Worm (Caenorhabditis elegans) whole organism, early embryonic: Measurements from ENCODE around the gene nhr-45.

ENCODE experiments used
- B0310.2 ChIP-seq: sonication (generic microtip); optimal IDR thresholded peaks from 2 replicates; lab custom pipeline; 2016; ENCODE audit warnings: mild to moderate bottlenecking, missing genetic modification characterization, missing compliant biosample characterization
- F13C5.2 ChIP-seq: sonication (generic microtip); optimal IDR thresholded peaks from 2 replicates; lab custom pipeline; 2017; ENCODE audit warnings: mild to moderate bottlenecking, missing genetic modification characterization, inconsistent platforms, missing compliant biosample characterization
- aly-1 ChIP-seq: sonication (generic microtip); optimal IDR thresholded peaks from 2 replicates; lab custom pipeline; 2016; ENCODE audit warnings: missing genetic modification characterization, missing compliant biosample characterization
- ama-1 ChIP-seq: fragments of 150-350 bp; optimal IDR thresholded peaks from 2 replicates; lab custom pipeline; 2014
- ceh-13 ChIP-seq: fragments of 200-800 bp; sonication (Bioruptor generic); optimal IDR thresholded peaks from 2 replicates; lab custom pipeline; 2018; ENCODE audit warnings: mild to moderate bottlenecking, missing genetic modification characterization, missing compliant biosample characterization
- ceh-36 ChIP-seq: sonication (generic microtip); optimal IDR thresholded peaks from 2 replicates; lab custom pipeline; 2016; ENCODE audit warnings: missing genetic modification characterization, inconsistent platforms, missing compliant biosample characterization
- ets-7 ChIP-seq: sonication (generic microtip); optimal IDR thresholded peaks from 2 replicates; lab custom pipeline; 2016; ENCODE audit warnings: missing genotype, missing genetic modification characterization, missing compliant biosample characterization
- flt-1 ChIP-seq: fragments of 200-800 bp; sonication (Bioruptor generic); IDR thresholded peaks from 2 replicates; pipeline ENCODE4 v1.3.6; 2022; ENCODE audit warnings: missing genetic modification characterization, missing compliant biosample characterization
- hmbx-1 ChIP-seq: sonication (generic microtip); optimal IDR thresholded peaks from 2 replicates; lab custom pipeline; 2016; ENCODE audit warnings: mild to moderate bottlenecking, missing genetic modification characterization, missing compliant biosample characterization
- hmg-4 ChIP-seq: fragments of 200-800 bp; sonication (Bioruptor generic); optimal IDR thresholded peaks from 2 replicates; lab custom pipeline; 2018; ENCODE audit warnings: mild to moderate bottlenecking, missing genetic modification characterization, missing compliant biosample characterization
- hnd-1 ChIP-seq: sonication (generic microtip); optimal IDR thresholded peaks from 2 replicates; lab custom pipeline; 2016; ENCODE audit warnings: missing genetic modification characterization, missing compliant biosample characterization
- pes-1 ChIP-seq: fragments of 200-800 bp; sonication (Bioruptor generic); IDR thresholded peaks from 2 replicates; pipeline ENCODE4 v1.3.6; 2022; ENCODE audit warnings: missing genetic modification reagents, missing genetic modification characterization, missing compliant biosample characterization
- scrt-1 ChIP-seq: fragments of 200-800 bp; sonication (Bioruptor generic); IDR thresholded peaks from 2 replicates; pipeline ENCODE4 v1.3.6; 2022; ENCODE audit warnings: missing genetic modification characterization, missing compliant biosample characterization
- sea-1 ChIP-seq: fragments of 200-800 bp; sonication (Bioruptor generic); conservative IDR thresholded peaks from 2 replicates; pipeline ENCODE4 v1.3.6; 2022; ENCODE audit warnings: missing genetic modification characterization, missing compliant biosample characterization
- tbx-11 ChIP-seq: fragments of 200-800 bp; sonication (Bioruptor generic); IDR thresholded peaks from 2 replicates; pipeline ENCODE4 v1.3.6; 2022; ENCODE audit warnings: missing genetic modification characterization, missing compliant biosample characterization
- tbx-37 ChIP-seq: fragments of 200-800 bp; sonication (Bioruptor generic); conservative IDR thresholded peaks from 2 replicates; pipeline ENCODE4 v1.3.6; 2022; ENCODE audit warnings: missing genetic modification reagents, missing genetic modification characterization, missing compliant biosample characterization
- tra-4 ChIP-seq: sonication (generic microtip); optimal IDR thresholded peaks from 2 replicates; lab custom pipeline; 2017; ENCODE audit warnings: missing genetic modification characterization, missing compliant biosample characterization

The nhr-45 gene

ce11 chrX:4625080-4625479 is 35.0 kb downstream of the nhr-45 start:
- no peak for TF ChIP-seq ama-1 (lab: Kevin White, UChicago)
- TF ChIP-seq scrt-1 (GFP tag; lab: Robert Waterston, UW): no peak
- TF ChIP-seq hnd-1 (tag; lab: Kevin White, UChicago): no peak
- no peak for TF ChIP-seq ceh-13 (GFP tag; lab: Kevin White, UChicago)
- no peak for TF ChIP-seq hmbx-1 (tag; lab: Kevin White, UChicago)
- TF ChIP-seq tbx-11 (GFP tag; lab: Robert Waterston, UW): no peak
- TF ChIP-seq tbx-37 (GFP tag; lab: Robert Waterston, UW): no peak

- TF ChIP-seq sea-1 (no peak), hmg-4 (no peak), hnd-1 (tag; lab: Kevin White, UChicago) (no peak), hmbx-1 (tag; lab: Kevin White, UChicago) (no peak), ets-7 (tag; lab: Kevin White, UChicago) (no peak), F13C5.2 (tag; lab: Kevin White, UChicago) (no peak), aly-1 (tag; lab: Kevin White, UChicago) (no peak), ceh-13 (GFP tag; lab: Kevin White, UChicago) (no peak), ceh-36 (tag; lab: Kevin White, UChicago) (no peak), ama-1 (lab: Kevin White, UChicago) (no peak), tra-4 (tag; lab: Kevin White, UChicago) (no peak), B0310.2 (tag; lab: Kevin White, UChicago) (no peak), flt-1 (GFP tag; lab: Robert Waterston, UW) (no peak), tbx-37 (GFP tag; lab: Robert Waterston, UW) (no peak)
These were observed 36.4 kb downstream of the nhr-45 start for ce11 chrX:4623707-4624106.

- TF ChIP-seq flt-1 (GFP tag; lab: Robert Waterston, UW): no peak
- TF ChIP-seq tra-4 (tag; lab: Kevin White, UChicago): no peak
- no peak for TF ChIP-seq F13C5.2 (tag; lab: Kevin White, UChicago)
- TF ChIP-seq hmbx-1 (tag; lab: Kevin White, UChicago): no peak
- no peak for TF ChIP-seq sea-1
- TF ChIP-seq scrt-1 (GFP tag; lab: Robert Waterston, UW): no peak
- TF ChIP-seq tbx-11 (GFP tag; lab: Robert Waterston, UW): no peak
- TF ChIP-seq hnd-1 (tag; lab: Kevin White, UChicago): no peak
- TF ChIP-seq aly-1 (tag; lab: Kevin White, UChicago): no peak
- TF ChIP-seq ets-7 (tag; lab: Kevin White, UChicago): no peak
- TF ChIP-seq tbx-37 (GFP tag; lab: Robert Waterston, UW): no peak
- TF ChIP-seq ama-1 (lab: Kevin White, UChicago): no peak
- TF ChIP-seq B0310.2 (tag; lab: Kevin White, UChicago): no peak
- TF ChIP-seq pes-1 (GFP tag; lab: Robert Waterston, UW): no peak
- TF ChIP-seq ceh-36 (tag; lab: Kevin White, UChicago): no peak
- no peak for TF ChIP-seq hmg-4
- no peak for TF ChIP-seq ceh-13 (GFP tag; lab: Kevin White, UChicago)
These were observed 38.1 kb downstream of the nhr-45 start, which contains the start of gene C46C11.3 for ce11 chrX:4622024-4622423. Gene C46C11.3 (plus strand): TSS chrX:4622324.

- TF ChIP-seq ets-7 (tag; lab: Kevin White, UChicago) (no peak), tbx-37 (GFP tag; lab: Robert Waterston, UW) (no peak), aly-1 (tag; lab: Kevin White, UChicago) (peak; percentile 48), hmg-4 (peak; percentile 37), hmbx-1 (tag; lab: Kevin White, UChicago) (no peak), tbx-11 (GFP tag; lab: Robert Waterston, UW) (no peak), ceh-36 (tag; lab: Kevin White, UChicago) (no peak), tra-4 (tag; lab: Kevin White, UChicago) (no peak), scrt-1 (GFP tag; lab: Robert Waterston, UW) (no peak)
These were observed 40.1 kb downstream of the nhr-45 start for ce11 chrX:4620019-4620418.

- no peak for TF ChIP-seq hmg-4
- no peak for TF ChIP-seq B0310.2 (tag; lab: Kevin White, UChicago)
- TF ChIP-seq tbx-37 (GFP tag; lab: Robert Waterston, UW): no peak
- no peak for TF ChIP-seq flt-1 (GFP tag; lab: Robert Waterston, UW)
- no peak for TF ChIP-seq pes-1 (GFP tag; lab: Robert Waterston, UW)
These were observed 40.5 kb downstream of the nhr-45 start, which contains the start of gene pqn-65 for ce11 chrX:4619582-4619981. Gene pqn-65 (minus strand): TSS chrX:4619635.

ce11 chrX:4616832-4617231 is 43.3 kb downstream of the nhr-45 start:
- no peak for TF ChIP-seq hnd-1 (tag; lab: Kevin White, UChicago)
- TF ChIP-seq hmbx-1 (tag; lab: Kevin White, UChicago): no peak
- TF ChIP-seq aly-1 (tag; lab: Kevin White, UChicago): peak; percentile 37
- TF ChIP-seq pes-1 (GFP tag; lab: Robert Waterston, UW): peak; percentile 50
- no peak for TF ChIP-seq ceh-36 (tag; lab: Kevin White, UChicago)
- no peak for TF ChIP-seq flt-1 (GFP tag; lab: Robert Waterston, UW)
- peak; percentile 77 for TF ChIP-seq hmg-4
- TF ChIP-seq tra-4 (tag; lab: Kevin White, UChicago): no peak
- no peak for TF ChIP-seq tbx-11 (GFP tag; lab: Robert Waterston, UW)
- TF ChIP-seq ama-1 (lab: Kevin White, UChicago): no peak
- peak; percentile 0 for TF ChIP-seq ets-7 (tag; lab: Kevin White, UChicago)
- TF ChIP-seq B0310.2 (tag; lab: Kevin White, UChicago): peak; percentile 16
- peak; percentile 38 for TF ChIP-seq F13C5.2 (tag; lab: Kevin White, UChicago)
- TF ChIP-seq sea-1: peak; percentile 67; the same call in 1 of the 2 replicates
- peak; percentile 64; the same call in 1 of the 2 replicates for TF ChIP-seq scrt-1 (GFP tag; lab: Robert Waterston, UW)

ce11 chrX:4615034-4615433 is 45.1 kb downstream of the nhr-45 start:
- TF ChIP-seq hnd-1 (tag; lab: Kevin White, UChicago): no peak
- TF ChIP-seq sea-1: no peak
- TF ChIP-seq pes-1 (GFP tag; lab: Robert Waterston, UW): no peak
- TF ChIP-seq tbx-11 (GFP tag; lab: Robert Waterston, UW): no peak
